Worm (Caenorhabditis elegans): Measurements from ENCODE around the gene pole-2.

- no peak for TF ChIP-seq klf-2 (GFP tag; conservative IDR thresholded peaks at IDR 0.05)
- no peak for TF ChIP-seq cog-1 (tag; optimal IDR thresholded peaks at IDR 0.05)
Observed at ce11 chrIV:8725345-8725744, 38.9 kb upstream of the pole-2 start, which contains the start of gene pgm-3.
